Worm (Caenorhabditis elegans) whole organism, midembryonic: ENCODE measurements around the gene nhr-15.

Source experiments
- T22C8.4 ChIP-seq: fragments of 200-800 bp; sonication (Bioruptor generic); IDR thresholded peaks from 2 replicates; pipeline ENCODE4 v1.3.6; 2022; ENCODE audit warnings: missing genetic modification characterization, missing compliant biosample characterization
- cog-1 ChIP-seq: sonication (generic microtip); optimal IDR thresholded peaks from 2 replicates; lab custom pipeline; 2016; ENCODE audit warnings: missing genetic modification characterization, missing compliant biosample characterization
- flt-1 ChIP-seq: fragments of 200-800 bp; sonication (Bioruptor generic); IDR thresholded peaks from 2 replicates; pipeline ENCODE4 v1.3.6; 2022; ENCODE audit warnings: missing genetic modification characterization, missing compliant biosample characterization
- klf-2 ChIP-seq: fragments of 200-800 bp; sonication (Bioruptor generic); conservative IDR thresholded peaks from 2 replicates; pipeline ENCODE4 v1.3.6; 2022; ENCODE audit warnings: missing genetic modification reagents, missing genetic modification characterization, missing compliant biosample characterization
- ztf-23 ChIP-seq: fragments of 200-800 bp; sonication (Bioruptor generic); IDR thresholded peaks from 2 replicates; pipeline ENCODE4 v1.3.6; 2022; ENCODE audit warnings: missing genetic modification reagents, missing genetic modification characterization, missing compliant biosample characterization
- ztf-29 ChIP-seq: fragments of 200-800 bp; sonication (Bioruptor generic); IDR thresholded peaks from 2 replicates; pipeline ENCODE4 v1.3.6; 2022; ENCODE audit warnings: missing genetic modification reagents, missing genetic modification characterization, missing compliant biosample characterization

DNA sequence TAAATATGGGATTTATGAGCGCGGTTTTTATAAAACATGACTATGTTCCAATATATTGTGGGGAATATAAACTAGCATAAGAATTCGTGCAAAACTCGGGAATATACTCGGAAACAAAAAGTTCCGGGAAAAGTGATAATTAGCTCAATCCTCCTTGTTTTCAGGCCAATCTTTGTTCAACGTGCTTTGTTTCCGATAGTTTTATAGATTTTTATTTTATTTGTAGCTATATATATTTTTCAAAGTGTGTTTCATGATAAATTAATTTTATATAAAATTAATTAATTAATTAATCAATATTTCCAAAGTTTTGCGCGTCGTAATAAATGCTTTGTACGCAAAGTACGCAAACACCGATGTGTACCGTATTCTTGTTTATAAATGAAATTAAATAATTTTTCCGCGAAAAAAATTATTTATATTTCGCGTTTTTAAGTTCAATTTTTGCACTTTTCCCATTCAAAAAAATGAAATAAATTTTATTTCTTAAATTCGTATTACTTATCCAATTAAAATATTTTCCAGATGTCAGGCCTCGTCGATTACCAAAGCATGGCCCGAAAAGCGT lies 15.0 kb upstream of the nhr-15 start, which contains the start of gene F33E11.2:
- TF ChIP-seq klf-2 (GFP tag; lab: Robert Waterston, UW) (no peak), T22C8.4 (GFP tag; lab: Robert Waterston, UW) (no peak), ztf-29 (no peak), flt-1 (GFP tag; lab: Robert Waterston, UW) (no peak), cog-1 (no peak), ztf-23 (GFP tag; lab: Robert Waterston, UW) (no peak)
